Fruit fly (Drosophila melanogaster): ENCODE results near the gene CYLD.
A peak's percentile ranks its signal among the peaks of the same experiment; 100 is the strongest.

Gene CYLD

DNA sequence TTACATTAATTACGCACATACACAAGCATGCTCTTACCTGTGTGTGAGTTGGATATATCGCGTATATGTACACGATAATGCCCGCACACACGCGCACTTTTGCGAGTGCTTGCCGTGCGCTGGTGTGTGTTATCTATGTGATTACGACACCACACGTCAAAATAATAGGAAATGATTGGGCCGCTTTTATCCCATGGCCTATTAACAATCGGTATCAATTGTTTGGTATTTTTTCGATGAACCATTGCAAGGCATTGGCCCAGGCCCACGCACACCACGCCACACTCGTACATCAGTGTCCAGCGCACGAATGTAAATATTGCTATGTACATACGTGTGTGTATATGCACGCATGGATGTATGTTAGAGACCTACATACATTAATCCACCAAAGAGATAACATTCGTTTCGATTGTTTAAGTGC lies 35.2 kb upstream of the CYLD start (continued):
- TF ChIP-seq CG1832 (GFP tag; optimal IDR thresholded peaks at IDR 0.05) (no peak), onecut (GFP tag; IDR thresholded peaks at IDR 0.05) (peak; percentile 74), CG12155 (GFP tag; optimal IDR thresholded peaks at IDR 0.05) (peak; percentile 7), CG2129 (GFP tag; IDR thresholded peaks at IDR 0.05; ENCODE audit: partially characterized antibody) (no peak), repo (GFP tag; optimal IDR thresholded peaks at IDR 0.05) (peak; percentile 23), CHES-1-like (GFP tag; optimal IDR thresholded peaks at IDR 0.05) (peak; percentile 73), bcd (GFP tag; optimal IDR thresholded peaks at IDR 0.05) (no peak), Ets65A (GFP tag) (no peak), crc (GFP tag; optimal IDR thresholded peaks at IDR 0.05) (no peak), CG6175 (GFP tag; IDR thresholded peaks at IDR 0.05) (no peak), CG6813 (GFP tag; optimal IDR thresholded peaks at IDR 0.05) (peak; percentile 66), Hr78 (GFP tag; optimal IDR thresholded peaks at IDR 0.05) (peak in 1 of 2 experiments; percentile 51), esg (GFP tag; conservative IDR thresholded peaks at IDR 0.05) (no peak), chinmo (GFP tag; IDR thresholded peaks at IDR 0.05; ENCODE audit: partially characterized antibody) (peak; percentile 98), CG10462 (GFP tag; optimal IDR thresholded peaks at IDR 0.05) (no peak), pum (GFP tag; optimal IDR thresholded peaks at IDR 0.05) (no peak), hth (optimal IDR thresholded peaks at IDR 0.05) (no peak), CG15011 (GFP tag; optimal IDR thresholded peaks at IDR 0.05) (peak; percentile 45), CG4730 (GFP tag; IDR thresholded peaks at IDR 0.05) (no peak), br (optimal IDR thresholded peaks at IDR 0.05) (no peak), gcm (GFP tag; optimal IDR thresholded peaks at IDR 0.05) (peak; percentile 34), CG4424 (GFP tag; optimal IDR thresholded peaks at IDR 0.05) (peak; percentile 36), HLH54F (GFP tag; optimal IDR thresholded peaks at IDR 0.05) (peak; percentile 25), inv (GFP tag; IDR thresholded peaks at IDR 0.05; ENCODE audit: partially characterized antibody) (no peak), CG10431 (GFP tag; optimal IDR thresholded peaks at IDR 0.05) (peak; percentile 74), CG4854 (GFP tag; optimal IDR thresholded peaks at IDR 0.05) (peak; percentile 32), hkb (optimal IDR thresholded peaks at IDR 0.05) (no peak), hkb (GFP tag; IDR thresholded peaks at IDR 0.05) (peak; percentile 69), ap (GFP tag; IDR thresholded peaks at IDR 0.05) (no peak), org-1 (GFP tag; optimal IDR thresholded peaks at IDR 0.05) (no peak), H2.0 (GFP tag; IDR thresholded peaks at IDR 0.05) (no peak), CG13894 (tag; optimal IDR thresholded peaks at IDR 0.05) (peak; percentile 93), unpg (GFP tag; optimal IDR thresholded peaks at IDR 0.05) (peak; percentile 57), Tbp (GFP tag; optimal IDR thresholded peaks at IDR 0.05) (no peak), az2 (GFP tag; optimal IDR thresholded peaks at IDR 0.05) (no peak), CG6272 (GFP tag; IDR thresholded peaks at IDR 0.05) (no peak), CG43689 (GFP tag; IDR thresholded peaks at IDR 0.05) (no peak), CG4820 (GFP tag; optimal IDR thresholded peaks at IDR 0.05) (peak; percentile 2), H15 (GFP tag; IDR thresholded peaks at IDR 0.05) (no peak), sr (GFP tag; IDR thresholded peaks at IDR 0.05) (no peak), CG8765 (GFP tag; IDR thresholded peaks at IDR 0.05) (no peak), CG7357 (GFP tag; IDR thresholded peaks at IDR 0.05) (no peak), ERR (GFP tag; optimal IDR thresholded peaks at IDR 0.05) (peak; percentile 44), CG10565 (GFP tag; optimal IDR thresholded peaks at IDR 0.05) (no peak), Ets97D (GFP tag; optimal IDR thresholded peaks at IDR 0.05) (no peak), zen (tag; optimal IDR thresholded peaks at IDR 0.05) (peak; percentile 29), B-H2 (GFP tag; optimal IDR thresholded peaks at IDR 0.05) (peak; percentile 87), Chrac-16 (GFP tag; optimal IDR thresholded peaks at IDR 0.05) (peak; percentile 2), CG11695 (GFP tag; IDR thresholded peaks at IDR 0.05) (peak; percentile 30; the same call in 1 of the 3 replicates), Dad (GFP tag; optimal IDR thresholded peaks at IDR 0.05) (peak; percentile 17), zf30C (GFP tag; optimal IDR thresholded peaks at IDR 0.05) (no peak), CG11398 (GFP tag; optimal IDR thresholded peaks at IDR 0.05) (peak; percentile 30), CTCF (GFP tag; optimal IDR thresholded peaks at IDR 0.05) (peak; percentile 26), NK7.1 (GFP tag; optimal IDR thresholded peaks at IDR 0.05) (peak; percentile 34)
